Worm (Caenorhabditis elegans): ENCODE results near the gene F09C6.16.
"Not testable (repeated sequence)": the region's sequence is repeated elsewhere in the genome, so short reads cannot be mapped to it uniquely, and the experiment has no call there.

ce11 chrV:16938731-16939130 lies 29.0 kb upstream of the F09C6.16 start, which contains the start of gene fbxa-148:
- TF ChIP-seq flt-1 (GFP tag; IDR thresholded peaks at IDR 0.05); ref-1 (GFP tag; conservative IDR thresholded peaks at IDR 0.05); klf-2 (GFP tag; conservative IDR thresholded peaks at IDR 0.05); ztf-29 (GFP tag; IDR thresholded peaks at IDR 0.05): not testable (repeated sequence)
